Fruit fly (Drosophila melanogaster) whole organism, embryonic: ENCODE results near the gene Rlb1.

ENCODE experiments used
- Abd-B ChIP-seq: fragments of 200-800 bp; sonication (Bioruptor generic); optimal IDR thresholded peaks from 2 replicates; lab custom pipeline; 2018; ENCODE audit warnings: missing biosample characterization, mild to moderate bottlenecking, missing genetic modification characterization, moderate library complexity
- Atf-2 ChIP-seq: fragments of 200-800 bp; sonication (Bioruptor generic); optimal IDR thresholded peaks from 2 replicates; lab custom pipeline; 2016; ENCODE audit warnings: missing biosample characterization, missing genetic modification characterization
- CG10462 ChIP-seq: fragments of 200-800 bp; sonication (Bioruptor generic); optimal IDR thresholded peaks from 2 replicates; lab custom pipeline; 2016; ENCODE audit warnings: missing biosample characterization, missing genetic modification characterization
- CG10654 ChIP-seq: fragments of 200-800 bp; sonication (Bioruptor generic); optimal IDR thresholded peaks from 2 replicates; lab custom pipeline; 2016; ENCODE audit warnings: missing biosample characterization, missing genetic modification characterization
- CG11398 ChIP-seq: fragments of 200-800 bp; sonication (Bioruptor generic); optimal IDR thresholded peaks from 2 replicates; lab custom pipeline; 2016; ENCODE audit warnings: missing biosample characterization, missing genetic modification characterization
- CG11695 ChIP-seq: fragments of 200-800 bp; sonication (Bioruptor generic); IDR thresholded peaks from 3 replicates; pipeline ENCODE4 v1.3.6; 2022; ENCODE audit warnings: missing biosample characterization, missing genetic modification characterization
- CG13424 ChIP-seq: fragments of 200-800 bp; sonication (Bioruptor generic); optimal IDR thresholded peaks from 2 replicates; lab custom pipeline; 2019; ENCODE audit warnings: missing biosample characterization, mild to moderate bottlenecking, missing genetic modification characterization, moderate library complexity
- CG16813 ChIP-seq: fragments of 200-800 bp; sonication (Bioruptor generic); IDR thresholded peaks from 3 replicates; pipeline ENCODE4 v1.3.6; 2022; ENCODE audit warnings: missing biosample characterization, missing genetic modification characterization; ENCODE audit not compliant: partially characterized antibody
- CG17328 ChIP-seq: fragments of 200-800 bp; sonication (Bioruptor generic); IDR thresholded peaks from 2 replicates; pipeline ENCODE4 v1.3.6; 2022; ENCODE audit warnings: missing biosample characterization, missing genetic modification characterization
- CG17612 ChIP-seq: fragments of 200-800 bp; sonication (Bioruptor generic); IDR thresholded peaks from 2 replicates; pipeline ENCODE4 v1.3.6; 2022; ENCODE audit warnings: missing biosample characterization, missing genetic modification characterization
- CG30020 ChIP-seq: fragments of 200-800 bp; optimal IDR thresholded peaks from 2 replicates; lab custom pipeline; 2019; ENCODE audit warnings: missing biosample characterization, mild to moderate bottlenecking, missing genetic modification characterization, moderate library complexity
- CG3065 ChIP-seq: fragments of 200-800 bp; sonication (Bioruptor generic); optimal IDR thresholded peaks from 2 replicates; lab custom pipeline; 2016; ENCODE audit warnings: missing biosample characterization, missing genetic modification characterization
- CG34224 ChIP-seq: fragments of 200-800 bp; sonication (Bioruptor generic); IDR thresholded peaks from 3 replicates; pipeline ENCODE4 v1.3.6; 2022; ENCODE audit warnings: missing biosample characterization, missing genetic modification characterization; ENCODE audit not compliant: partially characterized antibody
- CG3847 ChIP-seq: fragments of 200-800 bp; sonication (Bioruptor generic); IDR thresholded peaks from 2 replicates; pipeline ENCODE4 v1.3.6; 2022; ENCODE audit warnings: missing biosample characterization, missing genetic modification characterization
- CG4328 ChIP-seq: fragments of 200-800 bp; sonication (Bioruptor generic); optimal IDR thresholded peaks from 3 replicates; lab custom pipeline; 2017; ENCODE audit warnings: missing biosample characterization, missing genetic modification reagents, missing genetic modification characterization
- CG6654 ChIP-seq: fragments of 200-800 bp; sonication (Bioruptor generic); optimal IDR thresholded peaks from 2 replicates; lab custom pipeline; 2017; ENCODE audit warnings: missing biosample characterization, mild to moderate bottlenecking, missing genetic modification characterization
- CG6791 ChIP-seq: fragments of 200-800 bp; sonication (Bioruptor generic); IDR thresholded peaks from 3 replicates; pipeline ENCODE4 v1.3.6; 2022; ENCODE audit warnings: missing biosample characterization, missing genetic modification characterization; ENCODE audit not compliant: partially characterized antibody
- CG7928 ChIP-seq: fragments of 200-800 bp; sonication (Bioruptor generic); optimal IDR thresholded peaks from 2 replicates; lab custom pipeline; 2017; ENCODE audit warnings: missing biosample characterization, mild to moderate bottlenecking, missing genetic modification characterization
- CG7963 ChIP-seq: fragments of 200-800 bp; sonication (Bioruptor generic); IDR thresholded peaks from 3 replicates; pipeline ENCODE4 v1.3.6; 2022; ENCODE audit warnings: missing biosample characterization, missing genetic modification characterization; ENCODE audit not compliant: partially characterized antibody
- CG7987 ChIP-seq: fragments of 200-800 bp; sonication (Bioruptor generic); optimal IDR thresholded peaks from 2 replicates; lab custom pipeline; 2018; ENCODE audit warnings: missing biosample characterization, mild to moderate bottlenecking, missing genetic modification characterization, moderate library complexity
- CG8765 ChIP-seq: fragments of 200-800 bp; sonication (Bioruptor generic); IDR thresholded peaks from 2 replicates; pipeline ENCODE4 v1.3.6; 2022; ENCODE audit warnings: missing biosample characterization, missing genetic modification characterization
- Dad ChIP-seq: fragments of 200-800 bp; sonication (Bioruptor generic); optimal IDR thresholded peaks from 3 replicates; lab custom pipeline; 2016; ENCODE audit warnings: missing biosample characterization, missing genetic modification characterization
- Dfd ChIP-seq, 2 experiments: fragments of >200 bp; optimal IDR thresholded peaks; 2 replicates each; lab custom pipeline; 2017; ENCODE audit warnings: missing biosample characterization in 2 of 2, missing genetic modification characterization in 2 of 2
- Dip3 ChIP-seq: fragments of 200-800 bp; sonication (Bioruptor generic); optimal IDR thresholded peaks from 3 replicates; lab custom pipeline; 2016; ENCODE audit warnings: missing biosample characterization, missing genetic modification characterization
- Dll ChIP-seq: fragments of 200-800 bp; sonication (Bioruptor generic); IDR thresholded peaks from 4 replicates; pipeline ENCODE4 v1.3.6; 2022; ENCODE audit warnings: missing biosample characterization, missing genetic modification characterization; ENCODE audit not compliant: partially characterized antibody
- Ets65A ChIP-seq: fragments of 200-800 bp; sonication (Bioruptor generic); peaks from one replicate; lab custom pipeline; 2016; ENCODE audit warnings: missing biosample characterization, missing genetic modification characterization
- H2.0 ChIP-seq: fragments of 200-800 bp; sonication (Bioruptor generic); IDR thresholded peaks from 2 replicates; pipeline ENCODE4 v1.3.6; 2022; ENCODE audit warnings: missing biosample characterization, missing genetic modification characterization
- HLH54F ChIP-seq: fragments of 200-800 bp; sonication (Bioruptor generic); optimal IDR thresholded peaks from 3 replicates; lab custom pipeline; 2016; ENCODE audit warnings: missing biosample characterization, missing genetic modification characterization
- HmgZ ChIP-seq: fragments of 200-800 bp; sonication (Bioruptor generic); optimal IDR thresholded peaks from 2 replicates; lab custom pipeline; 2018; ENCODE audit warnings: missing biosample characterization, mild to moderate bottlenecking, missing genetic modification characterization
- Hr51 ChIP-seq, 2 experiments: fragments of 200-800 bp; sonication (Bioruptor generic); optimal IDR thresholded peaks; 2 replicates in 1 of 2; 3 replicates in 1 of 2; lab custom pipeline; 2016 to 2018; ENCODE audit warnings: missing biosample characterization in 2 of 2, missing genetic modification characterization in 2 of 2, mild to moderate bottlenecking in 1 of 2, moderate library complexity in 1 of 2
- Six4 ChIP-seq: fragments of 200-800 bp; sonication (Bioruptor generic); optimal IDR thresholded peaks from 2 replicates; lab custom pipeline; 2016; ENCODE audit warnings: missing biosample characterization, missing genetic modification characterization
- Tbp ChIP-seq: fragments of >200 bp; optimal IDR thresholded peaks from 2 replicates; lab custom pipeline; 2018; ENCODE audit warnings: missing biosample characterization, missing genetic modification characterization
- Xbp1 ChIP-seq: fragments of 200-800 bp; sonication (Bioruptor generic); optimal IDR thresholded peaks from 3 replicates; lab custom pipeline; 2016; ENCODE audit warnings: missing biosample characterization, mild to moderate bottlenecking, missing genetic modification characterization
- Xrp1 ChIP-seq: fragments of 200-800 bp; sonication (Bioruptor generic); IDR thresholded peaks from 2 replicates; pipeline ENCODE4 v1.3.6; 2022; ENCODE audit warnings: missing biosample characterization, missing genetic modification characterization
- al ChIP-seq: fragments of 200-800 bp; sonication (Bioruptor generic); IDR thresholded peaks from 2 replicates; pipeline ENCODE4 v1.3.6; 2022; ENCODE audit warnings: missing biosample characterization, missing genetic modification characterization
- amos ChIP-seq: fragments of 200-800 bp; sonication (Bioruptor generic); IDR thresholded peaks from 2 replicates; pipeline ENCODE4 v1.3.6; 2022; ENCODE audit warnings: missing biosample characterization, missing genetic modification characterization; ENCODE audit not compliant: partially characterized antibody
- bsh ChIP-seq, 2 experiments: fragments of 200-800 bp; sonication (Bioruptor generic); optimal IDR thresholded peaks; 2 replicates each; lab custom pipeline; 2017 to 2018; ENCODE audit warnings: mild to moderate bottlenecking in 2 of 2, missing biosample characterization in 2 of 2, missing genetic modification characterization in 2 of 2, moderate library complexity in 1 of 2
- cato ChIP-seq: fragments of 200-800 bp; sonication (Bioruptor generic); optimal IDR thresholded peaks from 2 replicates; lab custom pipeline; 2016; ENCODE audit warnings: missing biosample characterization, missing genetic modification characterization, borderline replicate concordance
- crp ChIP-seq, 2 experiments: fragments of 200-800 bp; sonication (Bioruptor generic); optimal IDR thresholded peaks; 2 replicates in 1 of 2; 3 replicates in 1 of 2; lab custom pipeline; 2017; ENCODE audit warnings: missing biosample characterization in 2 of 2, missing genetic modification characterization in 2 of 2, mild to moderate bottlenecking in 1 of 2, moderate library complexity in 1 of 2
- gt ChIP-seq: fragments of 200-800 bp; sonication (Bioruptor generic); IDR thresholded peaks from 2 replicates; pipeline ENCODE4 v1.3.6; 2022; ENCODE audit warnings: missing biosample characterization, missing genetic modification characterization
- mam ChIP-seq: fragments of 200-800 bp; sonication (Bioruptor generic); optimal IDR thresholded peaks from 3 replicates; lab custom pipeline; 2016; ENCODE audit warnings: missing biosample characterization, missing genetic modification characterization
- mld ChIP-seq: fragments of 200-800 bp; sonication (Bioruptor generic); IDR thresholded peaks from 3 replicates; pipeline ENCODE4 v1.3.6; 2022; ENCODE audit warnings: missing biosample characterization, missing genetic modification characterization; ENCODE audit not compliant: partially characterized antibody
- p53 ChIP-seq: fragments of 200-800 bp; sonication (Bioruptor generic); optimal IDR thresholded peaks from 2 replicates; lab custom pipeline; 2016; ENCODE audit warnings: missing biosample characterization, missing genetic modification characterization
- pan ChIP-seq, 4 experiments: fragments of >200 bp in 3 of 4; fragments of 200-800 bp in 1 of 4; sonication (Bioruptor generic) in 1 of 4; optimal IDR thresholded peaks in 3 of 4; IDR thresholded peaks in 1 of 4; 2 replicates each; pipeline versions ENCODE4 v1.3.6 to Lab custom; 2017 to 2022; ENCODE audit warnings: missing biosample characterization in 2 of 4, missing genetic modification characterization in 2 of 4, mixed read lengths in 1 of 4
- prd ChIP-seq, 3 experiments: fragments of >200 bp in 2 of 3; fragments of 200-800 bp in 1 of 3; sonication (Bioruptor generic) in 1 of 3; optimal IDR thresholded peaks in 2 of 3; IDR thresholded peaks in 1 of 3; 2 replicates in 2 of 3; 3 replicates in 1 of 3; pipeline versions ENCODE4 v1.3.6 to Lab custom; 2017 to 2022; ENCODE audit warnings: missing biosample characterization in 1 of 3, missing genetic modification characterization in 1 of 3
- row ChIP-seq: fragments of 200-800 bp; sonication (Bioruptor generic); IDR thresholded peaks from 3 replicates; pipeline ENCODE4 v1.3.6; 2022; ENCODE audit warnings: missing biosample characterization, missing genetic modification characterization
- vnd ChIP-seq: fragments of 200-800 bp; sonication (Bioruptor generic); IDR thresholded peaks from 3 replicates; pipeline ENCODE4 v1.3.6; 2022; ENCODE audit warnings: missing biosample characterization, missing genetic modification characterization; ENCODE audit not compliant: partially characterized antibody

The Rlb1 gene

DNA sequence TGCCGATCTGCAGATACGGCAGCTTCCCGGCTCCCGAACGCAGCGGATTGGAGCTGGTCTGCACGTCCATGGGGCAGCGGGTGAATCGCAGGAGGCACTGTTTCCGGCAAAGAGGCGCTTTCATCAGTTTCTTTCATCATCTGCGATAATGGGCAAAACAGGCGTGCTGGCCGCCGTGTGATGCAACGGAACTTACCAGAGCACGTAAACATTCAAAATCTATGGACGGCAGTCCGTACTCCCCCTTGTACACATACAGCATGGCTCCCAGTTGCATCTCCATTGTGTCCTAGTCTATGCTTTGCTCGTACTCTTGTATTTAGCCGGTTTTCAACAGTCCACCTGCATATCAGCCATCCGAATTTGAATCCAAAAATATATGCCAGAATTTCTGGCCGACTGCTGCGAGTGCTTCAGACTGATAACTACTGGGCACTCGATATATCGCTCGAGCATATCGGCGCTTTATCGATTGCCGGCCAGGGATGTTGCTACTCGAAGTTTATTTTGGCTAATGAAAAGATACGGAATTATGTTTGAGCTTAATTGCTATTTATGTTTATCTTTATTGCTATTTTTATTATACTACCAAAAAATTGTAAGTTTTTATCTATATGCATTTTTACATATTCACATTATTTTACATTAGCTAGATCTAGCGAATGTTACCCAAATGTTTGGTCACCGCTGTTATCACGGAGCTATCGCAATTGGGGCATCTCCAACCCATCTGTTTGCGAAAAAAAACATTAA is 50.3 kb downstream of the Rlb1 start, which contains the start of the genes CG9393 and Vps45 (continued):
- TF ChIP-seq Dll, result peak; percentile 95
- no peak for TF ChIP-seq CG17612 (GFP tag; lab: Robert Waterston, UW)
- no peak for TF ChIP-seq CG7987 (GFP tag; lab: Kevin White, UChicago)
- TF ChIP-seq CG4328 (GFP tag; lab: Kevin White, UChicago), result peak; percentile 16
- peak; percentile 78 for TF ChIP-seq HLH54F
- TF ChIP-seq CG34224 (GFP tag; lab: Robert Waterston, UW), result peak; percentile 91
- peak; percentile 28 to 82 for TF ChIP-seq crp (GFP tag; optimal IDR thresholded peaks at IDR 0.05; lab: Kevin White, UChicago)
- peak; percentile 67 for TF ChIP-seq al (GFP tag; lab: Robert Waterston, UW)
- no peak for TF ChIP-seq p53 (GFP tag; lab: Kevin White, UChicago)
- TF ChIP-seq CG10654 (GFP tag; lab: Kevin White, UChicago), result peak; percentile 59
- peak; percentile 91 for TF ChIP-seq CG6791 (GFP tag; lab: Robert Waterston, UW)
- TF ChIP-seq CG7928 (GFP tag; lab: Kevin White, UChicago), result peak; percentile 78
- TF ChIP-seq Xbp1 (GFP tag; lab: Kevin White, UChicago), result peak; percentile 71
- 0 out of 2 replicates have a peak, but pooled peaks have one; percentile 35 for TF ChIP-seq CG17328 (GFP tag; lab: Robert Waterston, UW)
- TF ChIP-seq amos (GFP tag; lab: Robert Waterston, UW), result peak; percentile 94
- peak; percentile 49; the same call in 1 of the 2 replicates for TF ChIP-seq CG8765 (GFP tag; lab: Robert Waterston, UW)
- TF ChIP-seq vnd (GFP tag; lab: Robert Waterston, UW), result peak; percentile 95
- peak; percentile 33 for TF ChIP-seq CG11398 (GFP tag; lab: Kevin White, UChicago)
- peak; percentile 72 for TF ChIP-seq Abd-B (GFP tag; lab: Kevin White, UChicago)
- TF ChIP-seq gt, result no peak
- TF ChIP-seq Dad (GFP tag; lab: Kevin White, UChicago), result peak; percentile 64
- TF ChIP-seq CG3065, result peak; percentile 48
- peak; percentile 66 for TF ChIP-seq Xrp1 (GFP tag; lab: Robert Waterston, UW)
- peak; percentile 74 for TF ChIP-seq CG13424
- peak; percentile 37 for TF ChIP-seq CG10462
- TF ChIP-seq mam, result peak; percentile 79
- TF ChIP-seq H2.0, result no peak
- TF ChIP-seq CG6654 (GFP tag; lab: Kevin White, UChicago), result no peak
- peak; percentile 70 for TF ChIP-seq CG3847 (GFP tag; lab: Robert Waterston, UW)
- TF ChIP-seq CG11695 (GFP tag; lab: Robert Waterston, UW), result no peak
- no peak for TF ChIP-seq Dfd (GFP tag; optimal IDR thresholded peaks at IDR 0.05; lab: Kevin White, UChicago)
- peak in 1 of 2 experiments; percentile 57 for TF ChIP-seq bsh (GFP tag; optimal IDR thresholded peaks at IDR 0.05; lab: Kevin White, UChicago)
- no peak for TF ChIP-seq prd (optimal IDR thresholded peaks at IDR 0.05; lab: Kevin White, UChicago)
- peak; percentile 66 for TF ChIP-seq prd (GFP tag; IDR thresholded peaks at IDR 0.05; lab: Robert Waterston, UW)
- peak; percentile 18 for TF ChIP-seq Tbp
- TF ChIP-seq Dip3 (GFP tag; lab: Kevin White, UChicago), result peak; percentile 71
- TF ChIP-seq Six4 (GFP tag; lab: Kevin White, UChicago), result peak; percentile 31
- TF ChIP-seq Hr51 (GFP tag; optimal IDR thresholded peaks at IDR 0.05; lab: Kevin White, UChicago), result peak in 1 of 2 experiments; percentile 78
- peak; percentile 75 for TF ChIP-seq HmgZ (tag; lab: Kevin White, UChicago)
- TF ChIP-seq row (GFP tag; lab: Robert Waterston, UW), result peak; percentile 89
- peak; percentile 20 for TF ChIP-seq cato (GFP tag; lab: Kevin White, UChicago)
- TF ChIP-seq CG16813 (GFP tag; lab: Robert Waterston, UW), result peak; percentile 95
- TF ChIP-seq pan (optimal IDR thresholded peaks at IDR 0.05; lab: Kevin White, UChicago), result no peak
- TF ChIP-seq pan (GFP tag; optimal IDR thresholded peaks at IDR 0.05 in 1 of 2, IDR thresholded peaks at IDR 0.05 in 1 of 2), result peak in 1 of 2 experiments; percentile 32
- peak; percentile 11 for TF ChIP-seq Atf-2 (GFP tag; lab: Kevin White, UChicago)
- TF ChIP-seq mld (GFP tag; lab: Robert Waterston, UW), result peak; percentile 89
- peak; percentile 97 for TF ChIP-seq Ets65A (GFP tag; lab: Kevin White, UChicago)
- TF ChIP-seq CG7963, result peak; percentile 87
- TF ChIP-seq CG30020 (tag; lab: Kevin White, UChicago), result peak; percentile 68
